Fruit fly (Drosophila melanogaster): ENCODE data around the gene CG8032.

DNA sequence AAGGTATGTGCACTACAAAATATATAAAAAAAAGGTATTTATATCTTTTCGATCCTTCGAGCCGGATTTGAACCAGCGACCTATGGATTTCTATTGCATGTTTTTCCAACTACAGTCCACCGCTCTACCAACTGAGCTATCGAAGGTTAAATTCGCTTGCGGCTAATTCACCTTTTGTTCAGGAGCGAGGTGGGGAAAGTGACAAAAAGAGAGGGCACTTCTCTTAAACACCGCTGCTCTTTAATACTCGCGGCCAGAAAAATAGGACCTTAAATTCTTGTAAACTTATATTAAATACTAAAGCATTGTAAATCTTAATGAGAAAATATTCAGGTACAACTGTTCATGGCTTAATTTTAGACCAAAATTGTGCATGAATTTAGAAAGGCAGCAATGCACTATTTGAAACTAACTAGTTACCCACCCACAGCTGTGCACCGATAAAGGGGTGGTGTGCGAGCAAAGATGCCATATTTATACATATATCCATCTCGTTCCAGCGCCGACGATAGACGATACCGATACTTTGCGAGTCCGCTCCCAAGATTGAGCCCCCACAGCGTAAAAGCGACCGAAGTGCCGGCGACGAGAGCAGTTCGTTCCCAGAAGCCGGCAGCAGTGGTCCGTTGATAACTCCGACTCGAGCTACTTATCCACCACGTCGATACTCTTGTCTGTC lies 5.3 kb downstream of the CG8032 start:
- TF ChIP-seq Sin3A (optimal IDR thresholded peaks at IDR 0.05) (no peak), ttk (optimal IDR thresholded peaks at IDR 0.05) (no peak), Myc (optimal IDR thresholded peaks at IDR 0.05) (no peak)
